Fruit fly (Drosophila melanogaster) whole organism, prepupa: ENCODE data around the gene CG8292.

Source experiments
- Blimp-1 ChIP-seq: fragments of 200-800 bp; sonication (Bioruptor generic); optimal IDR thresholded peaks from 3 replicates; lab custom pipeline; 2017; ENCODE audit warnings: missing biosample characterization, missing genetic modification characterization, mild to moderate bottlenecking, moderate library complexity, missing genetic modification reagents
- CG10631 ChIP-seq: fragments of 200-800 bp; sonication (Bioruptor generic); optimal IDR thresholded peaks from 2 replicates; lab custom pipeline; 2016; ENCODE audit warnings: missing biosample characterization, missing genetic modification characterization
- CG10669 ChIP-seq: fragments of 200-800 bp; sonication (Bioruptor generic); optimal IDR thresholded peaks from 3 replicates; lab custom pipeline; 2018; ENCODE audit warnings: missing biosample characterization, mild to moderate bottlenecking, missing genetic modification characterization, moderate library complexity
- CG11902 ChIP-seq: fragments of 200-800 bp; sonication (Bioruptor generic); optimal IDR thresholded peaks from 3 replicates; lab custom pipeline; 2016; ENCODE audit warnings: missing biosample characterization, missing genetic modification characterization
- CG15336 ChIP-seq: fragments of 200-800 bp; sonication (Bioruptor generic); IDR thresholded peaks from 2 replicates; pipeline ENCODE4 v1.3.6; 2022; ENCODE audit warnings: missing biosample characterization, missing genetic modification characterization
- CG1621 ChIP-seq: fragments of 200-800 bp; sonication (Bioruptor generic); optimal IDR thresholded peaks from 3 replicates; lab custom pipeline; 2018; ENCODE audit warnings: missing biosample characterization, mild to moderate bottlenecking, missing genetic modification characterization
- CG16779 ChIP-seq: fragments of 200-800 bp; sonication (Bioruptor generic); optimal IDR thresholded peaks from 3 replicates; lab custom pipeline; 2017; ENCODE audit warnings: missing biosample characterization, mild to moderate bottlenecking, missing genetic modification characterization
- CG3032 ChIP-seq: fragments of 200-800 bp; optimal IDR thresholded peaks from 2 replicates; lab custom pipeline; 2019; ENCODE audit warnings: missing biosample characterization, mild to moderate bottlenecking, missing genetic modification characterization, moderate library complexity
- CG31627 ChIP-seq: fragments of 200-800 bp; sonication (Bioruptor generic); optimal IDR thresholded peaks from 3 replicates; lab custom pipeline; 2016; ENCODE audit warnings: missing biosample characterization, missing genetic modification characterization
- CG32006 ChIP-seq: fragments of 200-800 bp; sonication (Bioruptor generic); optimal IDR thresholded peaks from 3 replicates; lab custom pipeline; 2017; ENCODE audit warnings: missing biosample characterization, mild to moderate bottlenecking, missing genetic modification characterization
- CG34406 ChIP-seq: fragments of 200-800 bp; sonication (Bioruptor generic); optimal IDR thresholded peaks from 3 replicates; lab custom pipeline; 2016; ENCODE audit warnings: missing biosample characterization, missing genetic modification characterization
- CG3919 ChIP-seq: fragments of 200-800 bp; sonication (Bioruptor generic); optimal IDR thresholded peaks from 3 replicates; lab custom pipeline; 2016; ENCODE audit warnings: missing biosample characterization, missing genetic modification characterization
- CG4318 ChIP-seq: fragments of 200-800 bp; sonication (Bioruptor generic); optimal IDR thresholded peaks from 3 replicates; lab custom pipeline; 2017; ENCODE audit warnings: missing biosample characterization, mild to moderate bottlenecking, missing genetic modification characterization
- CG6163 ChIP-seq: fragments of 200-800 bp; sonication (Bioruptor generic); IDR thresholded peaks from 3 replicates; pipeline ENCODE4 v1.3.6; 2022; ENCODE audit warnings: missing biosample characterization, missing genetic modification characterization
- CG6792 ChIP-seq: fragments of 200-800 bp; sonication (Bioruptor generic); optimal IDR thresholded peaks from 3 replicates; lab custom pipeline; 2016; ENCODE audit warnings: missing biosample characterization, missing genetic modification characterization
- CG7368 ChIP-seq: fragments of 200-800 bp; sonication (Bioruptor generic); optimal IDR thresholded peaks from 3 replicates; lab custom pipeline; 2016; ENCODE audit warnings: missing biosample characterization, missing genetic modification characterization
- CG8319 ChIP-seq: fragments of 200-800 bp; sonication (Bioruptor generic); optimal IDR thresholded peaks from 3 replicates; lab custom pipeline; 2016; ENCODE audit warnings: missing biosample characterization, missing genetic modification characterization
- CG9139 ChIP-seq: fragments of 200-800 bp; sonication (Bioruptor generic); optimal IDR thresholded peaks from 3 replicates; lab custom pipeline; 2017; ENCODE audit warnings: missing biosample characterization, mild to moderate bottlenecking, missing genetic modification characterization
- Eip75B ChIP-seq: fragments of 200-800 bp; sonication (Bioruptor generic); optimal IDR thresholded peaks from 3 replicates; lab custom pipeline; 2016; ENCODE audit warnings: missing biosample characterization, missing genetic modification characterization
- Eip78C ChIP-seq: fragments of 200-800 bp; sonication (Bioruptor generic); peaks from one replicate; lab custom pipeline; 2016; ENCODE audit warnings: missing biosample characterization, missing genetic modification characterization
- Eip93F ChIP-seq: fragments of 200-800 bp; sonication (Bioruptor generic); optimal IDR thresholded peaks from 2 replicates; lab custom pipeline; 2016; ENCODE audit warnings: missing biosample characterization, mild to moderate bottlenecking, missing genetic modification characterization
- Ets21C ChIP-seq: fragments of 200-800 bp; sonication (Bioruptor generic); optimal IDR thresholded peaks from 3 replicates; lab custom pipeline; 2016; ENCODE audit warnings: missing biosample characterization, missing genetic modification characterization
- Ets96B ChIP-seq: fragments of 200-800 bp; optimal IDR thresholded peaks from 2 replicates; lab custom pipeline; 2019; ENCODE audit warnings: missing biosample characterization, mild to moderate bottlenecking, missing genetic modification characterization, moderate library complexity
- Gug ChIP-seq: fragments of 200-800 bp; sonication (Bioruptor generic); IDR thresholded peaks from 2 replicates; pipeline ENCODE4 v1.3.6; 2022; ENCODE audit warnings: missing biosample characterization, missing genetic modification characterization
- Hr39 ChIP-seq: fragments of 200-800 bp; sonication (Bioruptor generic); optimal IDR thresholded peaks from 2 replicates; lab custom pipeline; 2016; ENCODE audit warnings: missing biosample characterization, missing genetic modification characterization
- Hr4 ChIP-seq: fragments of 200-800 bp; sonication (Bioruptor generic); optimal IDR thresholded peaks from 3 replicates; lab custom pipeline; 2016; ENCODE audit warnings: missing biosample characterization, missing genetic modification characterization
- Lpt ChIP-seq: fragments of 200-800 bp; sonication (Bioruptor generic); optimal IDR thresholded peaks from 3 replicates; lab custom pipeline; 2016; ENCODE audit warnings: missing biosample characterization, missing genetic modification characterization
- Met ChIP-seq: fragments of 200-800 bp; sonication (Bioruptor generic); optimal IDR thresholded peaks from 3 replicates; lab custom pipeline; 2016; ENCODE audit warnings: missing biosample characterization, missing genetic modification characterization
- OdsH ChIP-seq: fragments of 200-800 bp; sonication (Bioruptor generic); optimal IDR thresholded peaks from 3 replicates; lab custom pipeline; 2016; ENCODE audit warnings: missing biosample characterization, missing genetic modification characterization
- Sox102F ChIP-seq: fragments of 200-800 bp; sonication (Bioruptor generic); optimal IDR thresholded peaks from 2 replicates; lab custom pipeline; 2016; ENCODE audit warnings: missing biosample characterization, mild to moderate bottlenecking, missing genetic modification characterization
- Sox14 ChIP-seq: fragments of 200-800 bp; sonication (Bioruptor generic); optimal IDR thresholded peaks from 3 replicates; lab custom pipeline; 2016; ENCODE audit warnings: missing biosample characterization, missing genetic modification characterization
- achi ChIP-seq: fragments of 200-800 bp; sonication (Bioruptor generic); optimal IDR thresholded peaks from 3 replicates; lab custom pipeline; 2016; ENCODE audit warnings: missing biosample characterization, missing genetic modification characterization
- cyc ChIP-seq: fragments of 200-800 bp; sonication (Bioruptor generic); optimal IDR thresholded peaks from 3 replicates; lab custom pipeline; 2016; ENCODE audit warnings: missing biosample characterization, missing genetic modification characterization
- dac ChIP-seq: fragments of 200-800 bp; sonication (Bioruptor generic); optimal IDR thresholded peaks from 2 replicates; lab custom pipeline; 2017; ENCODE audit warnings: missing biosample characterization, mild to moderate bottlenecking, missing genetic modification characterization
- dsx ChIP-seq: fragments of 200-800 bp; optimal IDR thresholded peaks from 3 replicates; lab custom pipeline; 2019; ENCODE audit warnings: missing biosample characterization, mild to moderate bottlenecking, missing genetic modification characterization, moderate library complexity; ENCODE audit not compliant: poor library complexity, severe bottlenecking
- eg ChIP-seq: fragments of 200-800 bp; sonication (Bioruptor generic); IDR thresholded peaks from 3 replicates; pipeline ENCODE4 v1.3.6; 2022; ENCODE audit warnings: missing biosample characterization, missing genetic modification characterization
- esn ChIP-seq: fragments of 200-800 bp; sonication (Bioruptor generic); optimal IDR thresholded peaks from 2 replicates; lab custom pipeline; 2016; ENCODE audit warnings: missing biosample characterization, mild to moderate bottlenecking, missing genetic modification characterization, moderate library complexity
- fd59A ChIP-seq: fragments of 200-800 bp; sonication (Bioruptor generic); optimal IDR thresholded peaks from 2 replicates; lab custom pipeline; 2017; ENCODE audit warnings: missing biosample characterization, mild to moderate bottlenecking, missing genetic modification characterization, missing genetic modification reagents
- fkh ChIP-seq: fragments of 200-800 bp; sonication (Bioruptor generic); optimal IDR thresholded peaks from 3 replicates; lab custom pipeline; 2017; ENCODE audit warnings: missing biosample characterization, mild to moderate bottlenecking, missing genetic modification characterization, moderate library complexity
- lz ChIP-seq: fragments of 200-800 bp; sonication (Bioruptor generic); optimal IDR thresholded peaks from 3 replicates; lab custom pipeline; 2016; ENCODE audit warnings: missing biosample characterization, missing genetic modification characterization
- net ChIP-seq: fragments of 200-800 bp; sonication (Bioruptor generic); optimal IDR thresholded peaks from 3 replicates; lab custom pipeline; 2016; ENCODE audit warnings: missing biosample characterization, missing genetic modification characterization
- pdm3 ChIP-seq: fragments of 200-800 bp; sonication (Bioruptor generic); optimal IDR thresholded peaks from 3 replicates; lab custom pipeline; 2016; ENCODE audit warnings: missing biosample characterization, missing genetic modification characterization
- salr ChIP-seq, 2 experiments: fragments of 200-800 bp; sonication (Bioruptor generic); optimal IDR thresholded peaks; 3 replicates each; lab custom pipeline; 2016 to 2018; ENCODE audit warnings: missing biosample characterization in 2 of 2, missing genetic modification characterization in 2 of 2, mild to moderate bottlenecking in 1 of 2
- ss ChIP-seq, 2 experiments: fragments of 200-800 bp; sonication (Bioruptor generic); optimal IDR thresholded peaks; 2 replicates in 1 of 2; 3 replicates in 1 of 2; lab custom pipeline; 2017 to 2018; ENCODE audit warnings: mild to moderate bottlenecking in 2 of 2, missing biosample characterization in 2 of 2, missing genetic modification characterization in 2 of 2, moderate library complexity in 1 of 2
- svp ChIP-seq: fragments of 200-800 bp; sonication (Bioruptor generic); peaks from one replicate; lab custom pipeline; 2016; ENCODE audit warnings: missing biosample characterization, missing genetic modification characterization
- topi ChIP-seq: fragments of 200-800 bp; sonication (Bioruptor generic); optimal IDR thresholded peaks from 3 replicates; lab custom pipeline; 2016; ENCODE audit warnings: missing biosample characterization, missing genetic modification characterization
- vri ChIP-seq: fragments of 200-800 bp; sonication (Bioruptor generic); optimal IDR thresholded peaks from 3 replicates; lab custom pipeline; 2016; ENCODE audit warnings: missing biosample characterization, mild to moderate bottlenecking, missing genetic modification characterization

CG8292 gene

DNA sequence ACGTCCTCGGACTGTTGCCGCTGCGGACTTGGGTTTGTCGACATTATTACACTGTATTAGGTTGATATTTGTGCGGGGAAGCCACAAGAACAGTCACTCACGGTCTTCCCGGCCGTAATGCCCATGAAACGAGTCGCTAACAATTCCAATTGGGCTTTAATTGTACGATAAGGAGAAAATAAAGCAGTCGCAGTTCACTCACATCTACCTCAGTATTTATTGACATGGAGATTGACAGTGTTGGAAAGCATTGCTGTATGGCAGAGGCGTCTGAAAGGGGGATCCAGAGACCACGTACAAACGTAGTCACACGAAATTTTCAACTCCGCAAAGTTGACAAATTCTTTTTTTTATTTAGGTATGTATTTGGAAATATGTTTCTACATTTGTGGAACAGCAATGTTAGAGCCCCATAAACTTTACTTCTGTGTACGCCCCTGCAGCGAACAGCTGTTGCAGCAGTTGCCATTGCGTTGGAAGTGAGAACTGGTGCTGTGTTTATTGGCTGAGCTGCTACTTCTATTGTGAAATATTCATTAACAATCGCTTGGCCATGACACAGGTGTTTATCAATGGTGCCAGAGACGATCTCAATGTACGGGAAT lies 5.0 kb downstream of the CG8292 start, which contains the start of the genes CG8372 and CG8360 (continued):
- TF ChIP-seq CG10669 (GFP tag; lab: Kevin White, UChicago) (peak; percentile 99), Sox102F (peak; percentile 100), CG15336 (GFP tag; lab: Robert Waterston, UW) (peak; percentile 99), cyc (GFP tag; lab: Kevin White, UChicago) (peak; percentile 99), eg (peak; percentile 99), CG16779 (tag; lab: Kevin White, UChicago) (peak; percentile 98), dac (peak; percentile 99), CG4318 (GFP tag; lab: Kevin White, UChicago) (peak; percentile 98), vri (peak; percentile 99), fkh (GFP tag; lab: Kevin White, UChicago) (peak; percentile 98), Gug (GFP tag; lab: Robert Waterston, UW) (peak; percentile 99), net (peak; percentile 99), Ets21C (GFP tag; lab: Kevin White, UChicago) (peak; percentile 99), lz (GFP tag; lab: Kevin White, UChicago) (peak; percentile 100), CG7368 (GFP tag; lab: Kevin White, UChicago) (peak; percentile 99), CG8319 (GFP tag; lab: Kevin White, UChicago) (peak; percentile 99), CG1621 (tag; lab: Kevin White, UChicago) (peak; percentile 98), Ets96B (peak; percentile 99), Met (GFP tag; lab: Kevin White, UChicago) (peak; percentile 99), esn (peak; percentile 100), CG34406 (GFP tag; lab: Kevin White, UChicago) (peak; percentile 99), Eip93F (GFP tag; lab: Kevin White, UChicago) (peak; percentile 99), Eip75B (GFP tag; lab: Kevin White, UChicago) (peak; percentile 99), salr (GFP tag; optimal IDR thresholded peaks at IDR 0.05; lab: Kevin White, UChicago) (peak; percentile 98 to 99), Blimp-1 (GFP tag; lab: Kevin White, UChicago) (peak; percentile 96), CG3919 (GFP tag; lab: Kevin White, UChicago) (peak; percentile 100), Hr39 (GFP tag; lab: Kevin White, UChicago) (peak; percentile 100), Eip78C (peak; percentile 100), CG3032 (tag; lab: Kevin White, UChicago) (peak; percentile 99), CG32006 (GFP tag; lab: Kevin White, UChicago) (peak; percentile 99)

dm6 chr2L:8211070-8211469 lies 6.7 kb downstream of the CG8292 start, which contains the start of gene Ssb-c31a:
Ssb-c31a (plus strand) TSS chr2L:8211347.
- no peak; the same call in 1 of the 2 replicates for TF ChIP-seq Gug (GFP tag; lab: Robert Waterston, UW)
- peak; percentile 66 for TF ChIP-seq svp (GFP tag; lab: Kevin White, UChicago)
- TF ChIP-seq CG31627 (GFP tag; lab: Kevin White, UChicago), result peak; percentile 60
- TF ChIP-seq CG11902 (GFP tag; lab: Kevin White, UChicago), result no peak
- peak in 1 of 2 experiments; percentile 7 for TF ChIP-seq salr (GFP tag; optimal IDR thresholded peaks at IDR 0.05; lab: Kevin White, UChicago)
- peak; percentile 40 for TF ChIP-seq Ets96B
- no peak for TF ChIP-seq CG1621 (tag; lab: Kevin White, UChicago)
- TF ChIP-seq pdm3 (GFP tag; lab: Kevin White, UChicago), result peak; percentile 61
- TF ChIP-seq Lpt (GFP tag; lab: Kevin White, UChicago), result no peak
- TF ChIP-seq lz (GFP tag; lab: Kevin White, UChicago), result peak; percentile 53
- TF ChIP-seq CG10669 (GFP tag; lab: Kevin White, UChicago), result peak; percentile 26
- TF ChIP-seq CG32006 (GFP tag; lab: Kevin White, UChicago), result peak; percentile 5
- TF ChIP-seq CG15336 (GFP tag; lab: Robert Waterston, UW), result no peak
- peak; percentile 70 for TF ChIP-seq Eip75B (GFP tag; lab: Kevin White, UChicago)
- peak; percentile 64 for TF ChIP-seq CG3919 (GFP tag; lab: Kevin White, UChicago)
- peak; percentile 28 for TF ChIP-seq Ets21C (GFP tag; lab: Kevin White, UChicago)
- peak; percentile 46 for TF ChIP-seq vri
- TF ChIP-seq Hr4 (GFP tag; lab: Kevin White, UChicago), result peak; percentile 50
- peak; percentile 47 for TF ChIP-seq Hr39 (GFP tag; lab: Kevin White, UChicago)
- TF ChIP-seq OdsH (GFP tag; lab: Kevin White, UChicago), result peak; percentile 62
- peak; percentile 34 to 65 for TF ChIP-seq ss (GFP tag; optimal IDR thresholded peaks at IDR 0.05; lab: Kevin White, UChicago)
- TF ChIP-seq fd59A (GFP tag; lab: Kevin White, UChicago), result no peak
- peak; percentile 5 for TF ChIP-seq CG9139
- peak; percentile 9 for TF ChIP-seq dsx (GFP tag; lab: Kevin White, UChicago)
- peak; percentile 38 for TF ChIP-seq CG6792 (GFP tag; lab: Kevin White, UChicago)
- peak; percentile 65 for TF ChIP-seq Sox14 (GFP tag; lab: Kevin White, UChicago)
- TF ChIP-seq topi (GFP tag; lab: Kevin White, UChicago), result peak; percentile 64
- TF ChIP-seq CG7368 (GFP tag; lab: Kevin White, UChicago), result no peak
- peak; percentile 63 for TF ChIP-seq achi
- TF ChIP-seq net, result no peak
- TF ChIP-seq CG6163, result 0 out of 3 replicates have a peak, but pooled peaks have one; percentile 22
- no peak for TF ChIP-seq CG4318 (GFP tag; lab: Kevin White, UChicago)
- peak; percentile 54 for TF ChIP-seq CG10631
